Fruit fly (Drosophila melanogaster) whole organism, embryonic: ENCODE data around the gene Nup107.
A peak's percentile ranks its signal among the peaks of the same experiment; 100 is the strongest.

ENCODE experiments used
- CG1024 ChIP-seq: fragments of 200-800 bp; sonication (Bioruptor generic); IDR thresholded peaks from 2 replicates; pipeline ENCODE4 v1.3.6; 2022; ENCODE audit warnings: missing biosample characterization, missing genetic modification characterization
- CG10274 ChIP-seq: fragments of 200-800 bp; sonication (Bioruptor generic); optimal IDR thresholded peaks from 3 replicates; lab custom pipeline; 2017; ENCODE audit warnings: missing biosample characterization, mild to moderate bottlenecking, missing genetic modification characterization
- CG10431 ChIP-seq: fragments of 200-800 bp; sonication (Bioruptor generic); optimal IDR thresholded peaks from 3 replicates; lab custom pipeline; 2018; ENCODE audit warnings: missing biosample characterization, mild to moderate bottlenecking, missing genetic modification characterization
- CG10979 ChIP-seq: fragments of 200-800 bp; sonication (Bioruptor generic); optimal IDR thresholded peaks from 2 replicates; lab custom pipeline; 2018; ENCODE audit warnings: missing biosample characterization, mild to moderate bottlenecking, missing genetic modification characterization, moderate library complexity
- CG13894 ChIP-seq: fragments of 200-800 bp; sonication (Bioruptor generic); optimal IDR thresholded peaks from 3 replicates; lab custom pipeline; 2018; ENCODE audit warnings: missing biosample characterization, mild to moderate bottlenecking, missing genetic modification characterization, moderate library complexity
- CG15011 ChIP-seq: fragments of 200-800 bp; sonication (Bioruptor generic); optimal IDR thresholded peaks from 3 replicates; lab custom pipeline; 2018; ENCODE audit warnings: missing biosample characterization, mild to moderate bottlenecking, missing genetic modification characterization
- CG16813 ChIP-seq: fragments of 200-800 bp; sonication (Bioruptor generic); IDR thresholded peaks from 3 replicates; pipeline ENCODE4 v1.3.6; 2022; ENCODE audit warnings: missing biosample characterization, missing genetic modification characterization; ENCODE audit not compliant: partially characterized antibody
- CG17385 ChIP-seq: fragments of 200-800 bp; sonication (Bioruptor generic); optimal IDR thresholded peaks from 3 replicates; lab custom pipeline; 2018; ENCODE audit warnings: missing biosample characterization, mild to moderate bottlenecking, missing genetic modification characterization
- CG18011 ChIP-seq: fragments of 200-800 bp; sonication (Bioruptor generic); optimal IDR thresholded peaks from 2 replicates; lab custom pipeline; 2017; ENCODE audit warnings: missing biosample characterization, missing genetic modification characterization, mild to moderate bottlenecking, moderate library complexity, missing genotype
- CG18476 ChIP-seq: fragments of 200-800 bp; sonication (Bioruptor generic); optimal IDR thresholded peaks from 2 replicates; lab custom pipeline; 2016; ENCODE audit warnings: missing biosample characterization, mild to moderate bottlenecking, missing genetic modification characterization
- CG30403 ChIP-seq: fragments of 200-800 bp; sonication (Bioruptor generic); optimal IDR thresholded peaks from 3 replicates; lab custom pipeline; 2016; ENCODE audit warnings: missing biosample characterization, missing genetic modification characterization
- CG43689 ChIP-seq: fragments of 200-800 bp; sonication (Bioruptor generic); IDR thresholded peaks from 2 replicates; pipeline ENCODE4 v1.3.6; 2022; ENCODE audit warnings: missing biosample characterization, missing genetic modification characterization
- CG4854 ChIP-seq: fragments of 200-800 bp; sonication (Bioruptor generic); optimal IDR thresholded peaks from 2 replicates; lab custom pipeline; 2016; ENCODE audit warnings: missing biosample characterization, missing genetic modification characterization, inconsistent platforms
- CG5180 ChIP-seq: fragments of 200-800 bp; sonication (Bioruptor generic); optimal IDR thresholded peaks from 3 replicates; lab custom pipeline; 2017; ENCODE audit warnings: missing biosample characterization, missing genetic modification characterization, mild to moderate bottlenecking, moderate library complexity, missing genetic modification reagents
- CG7271 ChIP-seq: fragments of 200-800 bp; sonication (Bioruptor generic); optimal IDR thresholded peaks from 2 replicates; lab custom pipeline; 2018; ENCODE audit warnings: missing biosample characterization, mild to moderate bottlenecking, missing genetic modification characterization, moderate library complexity
- CG9932 ChIP-seq: fragments of 200-800 bp; sonication (Bioruptor generic); IDR thresholded peaks from 2 replicates; pipeline ENCODE4 v1.3.6; 2022; ENCODE audit warnings: missing biosample characterization, missing genetic modification characterization
- D ChIP-seq, 2 experiments: fragments of 200-800 bp in 1 of 2; fragments of >200 bp in 1 of 2; sonication (Bioruptor generic) in 1 of 2; optimal IDR thresholded peaks; 2 replicates in 1 of 2; 3 replicates in 1 of 2; lab custom pipeline; 2017; ENCODE audit warnings: mild to moderate bottlenecking in 1 of 2, missing biosample characterization in 1 of 2, missing genetic modification characterization in 1 of 2, missing genetic modification reagents in 1 of 2
- D19A ChIP-seq: fragments of 200-800 bp; optimal IDR thresholded peaks from 3 replicates; lab custom pipeline; 2019; ENCODE audit warnings: missing biosample characterization, mild to moderate bottlenecking, missing genetic modification characterization, moderate library complexity
- ERR ChIP-seq: fragments of 200-800 bp; sonication (Bioruptor generic); optimal IDR thresholded peaks from 2 replicates; lab custom pipeline; 2016; ENCODE audit warnings: missing biosample characterization, missing genetic modification characterization
- GATAe ChIP-seq: fragments of 200-800 bp; sonication (Bioruptor generic); conservative IDR thresholded peaks from 2 replicates; pipeline ENCODE4 v1.3.6; 2022; ENCODE audit warnings: missing biosample characterization, missing genetic modification characterization
- HLH4C ChIP-seq: fragments of 200-800 bp; sonication (Bioruptor generic); IDR thresholded peaks from 3 replicates; pipeline ENCODE4 v1.3.6; 2022; ENCODE audit warnings: missing biosample characterization, missing genetic modification characterization; ENCODE audit not compliant: partially characterized antibody
- HLHmδ ChIP-seq: fragments of 200-800 bp; sonication (Bioruptor generic); optimal IDR thresholded peaks from 2 replicates; lab custom pipeline; 2018; ENCODE audit warnings: missing biosample characterization, mild to moderate bottlenecking, missing genetic modification characterization, moderate library complexity
- Hr39 ChIP-seq: fragments of >200 bp; optimal IDR thresholded peaks from 2 replicates; lab custom pipeline; 2017
- Kr ChIP-seq: fragments of 200-800 bp; sonication (Bioruptor generic); optimal IDR thresholded peaks from 2 replicates; lab custom pipeline; 2017; ENCODE audit warnings: missing biosample characterization, mild to moderate bottlenecking, missing genetic modification characterization
- Lim3 ChIP-seq: fragments of 200-800 bp; sonication (Bioruptor generic); IDR thresholded peaks from 2 replicates; pipeline ENCODE4 v1.3.6; 2022; ENCODE audit warnings: missing biosample characterization, missing genetic modification characterization
- Lpt ChIP-seq: fragments of >200 bp; optimal IDR thresholded peaks from 2 replicates; lab custom pipeline; 2018; ENCODE audit warnings: missing biosample characterization, missing genetic modification characterization
- MTF-1 ChIP-seq: fragments of 200-800 bp; sonication (Bioruptor generic); optimal IDR thresholded peaks from 2 replicates; lab custom pipeline; 2018; ENCODE audit warnings: missing biosample characterization, mild to moderate bottlenecking, missing genetic modification characterization, borderline replicate concordance
- Nf-YC ChIP-seq: fragments of 200-800 bp; optimal IDR thresholded peaks from 3 replicates; lab custom pipeline; 2019; ENCODE audit warnings: missing biosample characterization, mild to moderate bottlenecking, missing genetic modification characterization, moderate library complexity
- ac ChIP-seq: fragments of 200-800 bp; sonication (Bioruptor generic); optimal IDR thresholded peaks from 3 replicates; lab custom pipeline; 2017; ENCODE audit warnings: missing biosample characterization, mild to moderate bottlenecking, missing genetic modification characterization
- ap ChIP-seq: fragments of 200-800 bp; sonication (Bioruptor generic); IDR thresholded peaks from 2 replicates; pipeline ENCODE4 v1.3.6; 2022; ENCODE audit warnings: missing biosample characterization, missing genetic modification characterization
- ara ChIP-seq: fragments of 200-800 bp; sonication (Bioruptor generic); IDR thresholded peaks from 2 replicates; pipeline ENCODE4 v1.3.6; 2022; ENCODE audit warnings: missing biosample characterization, missing genetic modification characterization
- ash1 ChIP-seq: fragments of 200-800 bp; sonication (Bioruptor generic); optimal IDR thresholded peaks from 2 replicates; lab custom pipeline; 2018; ENCODE audit warnings: missing biosample characterization, mild to moderate bottlenecking, missing genetic modification characterization
- dm ChIP-seq: fragments of 200-800 bp; sonication (Bioruptor generic); optimal IDR thresholded peaks from 3 replicates; lab custom pipeline; 2016; ENCODE audit warnings: missing biosample characterization, missing genetic modification characterization
- dmrt11E ChIP-seq: fragments of 200-800 bp; sonication (Bioruptor generic); optimal IDR thresholded peaks from 3 replicates; lab custom pipeline; 2018; ENCODE audit warnings: missing biosample characterization, mild to moderate bottlenecking, missing genetic modification characterization, moderate library complexity
- en ChIP-seq: fragments of 200-800 bp; sonication (Bioruptor generic); optimal IDR thresholded peaks from 2 replicates; lab custom pipeline; 2016; ENCODE audit warnings: missing biosample characterization, missing genetic modification characterization
- grau ChIP-seq: fragments of 200-800 bp; optimal IDR thresholded peaks from 3 replicates; lab custom pipeline; 2019; ENCODE audit warnings: missing biosample characterization, mild to moderate bottlenecking, missing genetic modification characterization, moderate library complexity
- gsb ChIP-seq: fragments of 200-800 bp; sonication (Bioruptor generic); IDR thresholded peaks from 2 replicates; pipeline ENCODE4 v1.3.6; 2022; ENCODE audit warnings: missing biosample characterization, missing genetic modification characterization
- ham ChIP-seq: fragments of 200-800 bp; sonication (Bioruptor generic); IDR thresholded peaks from 2 replicates; pipeline ENCODE4 v1.3.6; 2022; ENCODE audit warnings: missing biosample characterization, missing genetic modification characterization
- hth ChIP-seq: fragments of >200 bp; optimal IDR thresholded peaks from 2 replicates; lab custom pipeline; 2017; ENCODE audit warnings: inconsistent platforms
- ind ChIP-seq: fragments of 200-800 bp; sonication (Bioruptor generic); optimal IDR thresholded peaks from 3 replicates; lab custom pipeline; 2016; ENCODE audit warnings: missing biosample characterization, missing genetic modification characterization
- jigr1 ChIP-seq: fragments of 200-800 bp; sonication (Bioruptor generic); IDR thresholded peaks from 3 replicates; pipeline ENCODE4 v1.3.6; 2022; ENCODE audit warnings: missing biosample characterization, missing genetic modification characterization
- jumu ChIP-seq: fragments of 200-800 bp; sonication (Bioruptor generic); optimal IDR thresholded peaks from 3 replicates; lab custom pipeline; 2016; ENCODE audit warnings: missing biosample characterization, missing genetic modification characterization
- lab ChIP-seq: fragments of 200-800 bp; sonication (Bioruptor generic); optimal IDR thresholded peaks from 3 replicates; lab custom pipeline; 2017; ENCODE audit warnings: missing biosample characterization, missing genetic modification characterization, mild to moderate bottlenecking, moderate library complexity, missing genetic modification reagents
- luna ChIP-seq: fragments of 200-800 bp; sonication (Bioruptor generic); optimal IDR thresholded peaks from 2 replicates; lab custom pipeline; 2016; ENCODE audit warnings: missing biosample characterization, missing genetic modification characterization
- maf-S ChIP-seq: fragments of 200-800 bp; sonication (Bioruptor generic); optimal IDR thresholded peaks from 2 replicates; lab custom pipeline; 2016; ENCODE audit warnings: missing biosample characterization, missing genetic modification characterization
- nom ChIP-seq: fragments of 200-800 bp; sonication (Bioruptor generic); optimal IDR thresholded peaks from 2 replicates; lab custom pipeline; 2017; ENCODE audit warnings: missing biosample characterization, missing genetic modification characterization, mild to moderate bottlenecking, moderate library complexity, missing genetic modification reagents
- onecut ChIP-seq: fragments of 200-800 bp; sonication (Bioruptor generic); IDR thresholded peaks from 2 replicates; pipeline ENCODE4 v1.3.6; 2022; ENCODE audit warnings: missing biosample characterization, missing genetic modification characterization
- sens ChIP-seq: fragments of 200-800 bp; sonication (Bioruptor generic); peaks from one replicate; lab custom pipeline; 2016; ENCODE audit warnings: missing biosample characterization, missing genetic modification characterization
- sens-2 ChIP-seq: fragments of 200-800 bp; sonication (Bioruptor generic); IDR thresholded peaks from 2 replicates; pipeline ENCODE4 v1.3.6; 2022; ENCODE audit warnings: missing biosample characterization, missing genetic modification characterization
- twi ChIP-seq: fragments of 200-800 bp; optimal IDR thresholded peaks from 2 replicates; lab custom pipeline; 2019; ENCODE audit warnings: missing biosample characterization, mild to moderate bottlenecking, missing genetic modification characterization, moderate library complexity

Gene Nup107

dm6 chr2L:10736993-10737756 is 1.3 kb upstream of the Nup107 start, which contains the start of the genes Vha16-5 and CG12299 (continued):
- TF ChIP-seq D19A (no peak), CG17385 (GFP tag; lab: Kevin White, UChicago) (peak; percentile 38), Lpt (GFP tag; lab: Kevin White, UChicago) (no peak), nom (GFP tag; lab: Kevin White, UChicago) (no peak), twi (tag; lab: Kevin White, UChicago) (peak; percentile 37), CG4854 (GFP tag; lab: Kevin White, UChicago) (peak; percentile 65), ERR (GFP tag; lab: Kevin White, UChicago) (no peak), sens (GFP tag; lab: Kevin White, UChicago) (peak; percentile 96), ham (GFP tag; lab: Robert Waterston, UW) (no peak), HLH4C (peak; percentile 85), ac (no peak), maf-S (GFP tag; lab: Kevin White, UChicago) (peak; percentile 81), hth (no peak), Hr39 (lab: Kevin White, UChicago) (no peak), dm (peak; percentile 79), en (GFP tag; lab: Kevin White, UChicago) (peak; percentile 65), Kr (GFP tag; lab: Kevin White, UChicago) (no peak), MTF-1 (GFP tag; lab: Kevin White, UChicago) (no peak), jigr1 (GFP tag; lab: Robert Waterston, UW) (no peak), ash1 (GFP tag; lab: Kevin White, UChicago) (no peak), Lim3 (GFP tag; lab: Robert Waterston, UW) (peak; percentile 47; the same call in 1 of the 2 replicates), sens-2 (GFP tag; lab: Robert Waterston, UW) (peak; percentile 63; the same call in 1 of the 2 replicates), CG15011 (no peak), CG9932 (GFP tag; lab: Robert Waterston, UW) (peak; percentile 95), ara (GFP tag; lab: Robert Waterston, UW) (peak; percentile 93), CG18476 (GFP tag; lab: Kevin White, UChicago) (peak; percentile 74), CG18011 (GFP tag; lab: Kevin White, UChicago) (peak; percentile 83), CG30403 (GFP tag; lab: Kevin White, UChicago) (peak; percentile 93), CG10431 (GFP tag; lab: Kevin White, UChicago) (peak; percentile 22), grau (tag; lab: Kevin White, UChicago) (peak; percentile 68), GATAe (GFP tag; lab: Robert Waterston, UW) (no peak; the same call in 1 of the 2 replicates), CG1024 (GFP tag; lab: Robert Waterston, UW) (peak; percentile 88), CG7271 (no peak), CG5180 (GFP tag; lab: Kevin White, UChicago) (no peak), gsb (peak; percentile 73), HLHmδ (GFP tag; lab: Kevin White, UChicago) (no peak), luna (GFP tag; lab: Kevin White, UChicago) (no peak), CG16813 (peak; percentile 83), CG13894 (no peak), ap (GFP tag; lab: Robert Waterston, UW) (peak; percentile 77), onecut (peak; percentile 89), CG10979 (tag; lab: Kevin White, UChicago) (peak; percentile 83), CG10274 (GFP tag; lab: Kevin White, UChicago) (no peak), dmrt11E (peak; percentile 91), ind (GFP tag; lab: Kevin White, UChicago) (peak; percentile 86), D (optimal IDR thresholded peaks at IDR 0.05; lab: Kevin White, UChicago) (no peak), D (GFP tag; optimal IDR thresholded peaks at IDR 0.05; lab: Kevin White, UChicago) (no peak), jumu (GFP tag; lab: Kevin White, UChicago) (peak; percentile 70), lab (GFP tag; lab: Kevin White, UChicago) (no peak), CG43689 (GFP tag; lab: Robert Waterston, UW) (peak; percentile 79), Nf-YC (tag; lab: Kevin White, UChicago) (no peak)
